Fruit fly (Drosophila melanogaster) whole organism, wandering third instar larva: ENCODE measurements around the gene kek4.

Source experiments
- Hr78 ChIP-seq: fragments of >200 bp; optimal IDR thresholded peaks from 2 replicates; lab custom pipeline; 2017; ENCODE audit warnings: missing biosample characterization, missing genetic modification characterization
- Jra ChIP-seq: sonication (Bioruptor generic); optimal IDR thresholded peaks from 2 replicates; lab custom pipeline; 2016; ENCODE audit warnings: missing biosample characterization, missing genetic modification characterization
- dl ChIP-seq, 2 experiments: fragments of 175-275, 200-275 bp in 1 of 2; fragments of 200-275 bp in 1 of 2; sonication (Bioruptor generic); optimal IDR thresholded peaks; lab custom pipeline; 2018; ENCODE audit warnings: mild to moderate bottlenecking in 2 of 2, missing biosample characterization in 2 of 2, missing genetic modification characterization in 2 of 2, moderate library complexity in 2 of 2; ENCODE audit not compliant: partially characterized antibody in 2 of 2, insufficient read depth in 1 of 2
- dsf ChIP-seq: sonication (Bioruptor generic); optimal IDR thresholded peaks from 2 replicates; lab custom pipeline; 2016; ENCODE audit warnings: missing biosample characterization, missing genetic modification characterization, borderline replicate concordance

- TF ChIP-seq dsf (GFP tag; lab: Kevin White, UChicago), result no peak
- no peak for TF ChIP-seq Hr78 (GFP tag; lab: Kevin White, UChicago)
- TF ChIP-seq dl (GFP tag; optimal IDR thresholded peaks at IDR 0.05; lab: Kevin White, UChicago; ENCODE audit: insufficient read depth in 1 of 2, partially characterized antibody in 2 of 2), result no peak
- TF ChIP-seq Jra (GFP tag; lab: Kevin White, UChicago), result no peak
Measured at dm6 chr2L:13204151-13204550, 11.0 kb downstream of the kek4 start.
